Fruit fly (Drosophila melanogaster) S2 (cell line): Measurements from ENCODE around the gene ND-B22.
A peak's percentile ranks its signal among the peaks of the same experiment; 100 is the strongest.

Source experiments
- CG8478 ChIP-seq: fragments of >200 bp; optimal IDR thresholded peaks from 2 replicates; lab custom pipeline; 2018
- CTCF ChIP-seq, 2 experiments: fragments of >200 bp; optimal IDR thresholded peaks; 2 replicates each; lab custom pipeline; 2018

DNA sequence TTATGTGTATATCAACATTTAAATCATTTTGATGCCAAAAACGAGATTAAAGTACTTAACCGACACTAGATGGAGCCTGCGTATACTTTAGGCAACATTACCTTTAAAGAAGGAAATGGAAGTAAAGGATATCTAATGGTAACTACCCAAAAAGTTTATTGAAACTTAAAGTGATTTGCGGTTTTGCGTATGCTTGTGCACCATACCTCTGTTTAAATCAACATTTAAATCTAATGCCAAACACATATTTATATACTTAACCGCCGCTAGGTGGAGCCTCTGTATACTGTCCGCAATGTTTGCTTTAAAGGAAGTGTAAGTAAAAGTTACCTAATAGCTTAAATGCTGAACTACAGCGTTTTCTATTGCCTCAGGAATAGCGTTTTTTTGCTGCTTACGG, 45.1 kb downstream of the ND-B22 start:
- TF ChIP-seq CG8478 (lab: Kevin White, UChicago) (no peak), CTCF (optimal IDR thresholded peaks at IDR 0.05; lab: Kevin White, UChicago) (peak; percentile 61 to 71)
